Worm (Caenorhabditis elegans) whole organism, L3 larva: ENCODE data around the gene nhr-213.

ENCODE experiments used
- ama-1 ChIP-seq: fragments of 150-350 bp; optimal IDR thresholded peaks from 2 replicates; lab custom pipeline; 2018
- nhr-11 ChIP-seq: fragments of 150-350 bp; optimal IDR thresholded peaks from 2 replicates; lab custom pipeline; 2014; ENCODE audit warnings: missing biosample characterization, missing genetic modification characterization

- TF ChIP-seq ama-1 (lab: Kevin White, UChicago) (no peak), nhr-11 (tag; lab: Kevin White, UChicago) (no peak)
Observed at ce11 chrV:15891761-15892160, 4.8 kb downstream of the nhr-213 start, which contains the start of gene T06C12.12.
